Worm (Caenorhabditis elegans): ENCODE measurements around the gene C35A11.3.

ce11 chrV:5358772-5359171, 13.4 kb upstream of the C35A11.3 start, which contains the start of gene nhr-216:
- TF ChIP-seq elt-3 (tag; optimal IDR thresholded peaks at IDR 0.05) (no peak), snpc-4 (tag; optimal IDR thresholded peaks at IDR 0.05) (no peak), blmp-1 (tag; optimal IDR thresholded peaks at IDR 0.05) (no peak), tbx-8 (GFP tag; optimal IDR thresholded peaks at IDR 0.05) (no peak)

All from whole organism, mixed stage, embryonic.